Worm (Caenorhabditis elegans) whole organism, L2 larva: Measurements from ENCODE around the gene F25H9.2.

ENCODE experiments used
- R02D3.7 ChIP-seq: fragments of 150-350 bp; optimal IDR thresholded peaks from 2 replicates; lab custom pipeline; 2014; ENCODE audit warnings: missing biosample characterization, missing genetic modification characterization
- ceh-82 ChIP-seq: fragments of 150-350 bp; optimal IDR thresholded peaks from 2 replicates; lab custom pipeline; 2014; ENCODE audit warnings: missing biosample characterization, missing genetic modification characterization
- elt-3 ChIP-seq: sonication (generic microtip); optimal IDR thresholded peaks from 2 replicates; lab custom pipeline; 2017; ENCODE audit warnings: missing biosample characterization, missing genetic modification characterization
- lin-13 ChIP-seq: fragments of 150-350 bp; optimal IDR thresholded peaks from 2 replicates; lab custom pipeline; 2014; ENCODE audit warnings: missing biosample characterization, missing genetic modification reagents, missing genetic modification characterization
- lsy-2 ChIP-seq, 2 experiments: fragments of 150-350 bp in 1 of 2; sonication (generic microtip) in 1 of 2; optimal IDR thresholded peaks; 2 replicates each; lab custom pipeline; 2014 to 2017; ENCODE audit warnings: missing biosample characterization in 2 of 2, missing genetic modification characterization in 2 of 2
- nhr-11 ChIP-seq: fragments of 150-350 bp; optimal IDR thresholded peaks from 2 replicates; lab custom pipeline; 2014; ENCODE audit warnings: missing biosample characterization, missing genetic modification characterization
- nhr-12 ChIP-seq: fragments of 150-350 bp; optimal IDR thresholded peaks from 2 replicates; lab custom pipeline; 2014; ENCODE audit warnings: missing biosample characterization, missing genetic modification characterization
- nhr-21 ChIP-seq: fragments of 150-350 bp; optimal IDR thresholded peaks from 2 replicates; lab custom pipeline; 2014; ENCODE audit warnings: missing biosample characterization, missing genetic modification characterization
- nhr-6 ChIP-seq: fragments of 150-350 bp; optimal IDR thresholded peaks from 2 replicates; lab custom pipeline; 2014; ENCODE audit warnings: missing biosample characterization, missing genetic modification characterization
- nhr-77 ChIP-seq: fragments of 150-350 bp; optimal IDR thresholded peaks from 2 replicates; lab custom pipeline; 2014; ENCODE audit warnings: missing biosample characterization, missing genetic modification characterization
- sma-3 ChIP-seq: sonication (generic microtip); optimal IDR thresholded peaks from 2 replicates; lab custom pipeline; 2016; ENCODE audit warnings: missing genetic modification reagents, missing genetic modification characterization, missing compliant biosample characterization
- unc-62 ChIP-seq: fragments of 150-350 bp; optimal IDR thresholded peaks from 2 replicates; lab custom pipeline; 2014; ENCODE audit warnings: missing biosample characterization, missing genetic modification reagents, missing genetic modification characterization

DNA sequence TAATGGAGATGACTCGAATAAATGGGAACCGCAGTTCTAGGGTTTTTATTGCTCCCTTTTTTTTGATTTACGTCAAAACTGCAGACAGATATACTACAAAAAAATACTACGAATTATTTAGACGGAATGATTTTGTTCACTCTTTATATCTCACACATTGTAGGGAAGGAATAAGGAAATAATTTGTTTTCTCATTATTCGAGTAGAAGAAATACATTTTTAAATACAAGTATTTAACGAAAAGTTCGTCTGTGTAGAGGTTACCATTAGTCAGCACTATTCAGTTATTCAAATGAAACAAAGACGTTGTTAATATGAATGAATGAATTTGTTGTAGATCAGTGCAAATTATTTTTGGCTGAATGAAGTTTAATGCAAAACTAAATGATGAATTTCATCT is 31.1 kb upstream of the F25H9.2 start, which contains the start of gene srd-18:
- TF ChIP-seq nhr-12 (tag; lab: Kevin White, UChicago) (no peak), nhr-11 (tag; lab: Kevin White, UChicago) (no peak), lin-13 (no peak), nhr-77 (tag; lab: Kevin White, UChicago) (no peak), lsy-2 (tag; optimal IDR thresholded peaks at IDR 0.05; lab: Kevin White, UChicago) (no peak), elt-3 (no peak), nhr-6 (no peak), ceh-82 (tag; lab: Kevin White, UChicago) (no peak), unc-62 (GFP tag; lab: Kevin White, UChicago) (no peak), R02D3.7 (tag; lab: Kevin White, UChicago) (no peak), nhr-21 (tag; lab: Kevin White, UChicago) (no peak), sma-3 (GFP tag; lab: Kevin White, UChicago) (no peak)
